Fruit fly (Drosophila melanogaster) whole organism: ENCODE measurements around the gene sna.

Experiments used
- EcR ChIP-seq, 2 experiments: fragments of >200 bp; optimal IDR thresholded peaks; 2 replicates each; lab custom pipeline; 2017; ENCODE audit warnings: missing biosample characterization in 2 of 2, missing genetic modification characterization in 2 of 2, missing genetic modification reagents in 2 of 2
- psq ChIP-seq: fragments of >200 bp; optimal IDR thresholded peaks from 2 replicates; lab custom pipeline; 2017
- usp ChIP-seq: fragments of >200 bp; optimal IDR thresholded peaks from 2 replicates; lab custom pipeline; 2017; ENCODE audit warnings: missing biosample characterization, missing genetic modification characterization, mixed read lengths

DNA sequence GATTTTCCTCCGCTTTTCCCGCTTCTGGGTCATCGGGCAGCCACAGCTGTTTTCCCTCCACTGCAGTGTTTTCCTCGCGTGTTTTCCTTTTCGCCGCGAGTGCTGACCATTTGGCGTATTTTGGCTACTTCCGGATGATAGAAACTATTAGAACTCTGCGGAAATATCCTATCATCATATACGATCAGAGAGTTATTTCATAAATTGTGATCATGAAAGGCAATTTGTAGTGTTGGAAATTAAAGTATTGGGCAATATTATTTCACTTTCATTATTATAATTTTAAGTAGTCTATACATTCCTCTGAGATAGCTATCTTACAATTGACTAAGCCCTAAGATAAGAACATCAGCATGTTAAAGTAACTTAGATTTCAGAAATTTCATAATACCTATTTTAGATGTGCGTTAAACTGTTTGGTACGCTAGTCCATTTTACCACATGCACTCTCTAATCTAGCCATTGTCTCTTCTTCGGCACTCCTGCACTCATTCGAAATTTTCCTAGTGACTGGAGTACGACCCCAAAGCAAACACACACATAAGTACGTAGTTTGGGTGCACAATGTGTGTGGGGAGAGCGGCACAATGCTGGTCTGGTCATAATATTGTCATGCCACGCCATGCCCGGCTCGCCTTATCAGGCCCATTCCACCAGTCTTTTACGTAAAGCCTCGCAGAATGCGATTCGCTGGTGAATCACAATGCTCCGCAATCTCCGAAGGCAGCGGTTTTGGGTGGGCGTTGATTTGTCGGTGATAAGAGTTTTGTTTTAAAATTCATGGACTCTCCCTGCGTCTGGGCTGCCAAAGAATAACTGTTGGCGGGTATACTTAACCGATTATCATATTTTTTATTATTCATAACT lies 21.9 kb upstream of the sna start:
- no peak for TF ChIP-seq psq (lab: Kevin White, UChicago)
- no peak for TF ChIP-seq usp (GFP tag; lab: Kevin White, UChicago)
- no peak for TF ChIP-seq EcR (GFP tag; optimal IDR thresholded peaks at IDR 0.05; lab: Kevin White, UChicago)
